Worm (Caenorhabditis elegans): ENCODE data around the gene T14G12.6.

DNA sequence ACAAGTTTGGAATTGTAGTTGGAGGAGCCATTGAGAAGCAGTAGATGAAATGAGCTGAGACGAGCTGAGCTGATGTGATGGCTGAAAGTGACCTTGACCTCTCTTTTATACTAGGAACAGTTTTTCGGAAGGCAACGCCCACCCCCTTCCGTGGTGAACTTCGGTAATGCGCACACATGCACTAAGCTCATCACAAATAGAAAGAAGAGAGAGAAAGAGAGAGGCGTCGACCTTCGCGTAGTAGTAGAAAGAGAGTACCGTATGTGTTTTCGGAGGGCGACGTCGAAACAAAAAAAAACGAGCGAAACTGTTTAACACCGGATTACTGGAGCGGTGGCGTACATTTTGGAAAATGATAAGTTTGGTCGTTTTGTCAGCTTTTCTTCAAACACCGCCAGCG is 21.8 kb upstream of the T14G12.6 start, which contains the start of gene marg-1:
- TF ChIP-seq nhr-10 (tag; optimal IDR thresholded peaks at IDR 0.05) (no peak), unc-55 (GFP tag; optimal IDR thresholded peaks at IDR 0.05) (no peak), zag-1 (tag; optimal IDR thresholded peaks at IDR 0.05) (no peak), elt-3 (tag; optimal IDR thresholded peaks at IDR 0.05) (no peak), blmp-1 (tag; optimal IDR thresholded peaks at IDR 0.05; ENCODE audit: insufficient read depth) (no peak), C34F6.9 (tag; optimal IDR thresholded peaks at IDR 0.05) (no peak), unc-39 (tag; optimal IDR thresholded peaks at IDR 0.05) (no peak), aly-2 (tag; optimal IDR thresholded peaks at IDR 0.05) (no peak)
